Worm (Caenorhabditis elegans): ENCODE measurements around the gene mdf-2.

DNA sequence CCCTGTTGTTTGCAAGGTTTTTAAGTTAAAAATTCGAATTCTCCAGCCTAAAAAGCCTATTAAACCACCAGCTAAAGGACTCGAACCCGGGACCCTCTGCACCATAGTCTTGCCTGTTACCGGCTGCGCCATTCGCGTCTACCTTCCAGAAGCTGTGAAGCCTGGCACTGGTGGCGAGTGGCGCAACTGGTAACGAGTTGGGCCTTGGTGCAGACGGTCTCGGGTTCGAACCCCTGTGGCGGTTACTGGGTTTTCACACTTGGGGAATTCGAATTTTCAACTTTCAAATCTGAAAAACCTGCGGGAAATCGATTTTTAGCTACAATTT, 38.1 kb downstream of the mdf-2 start:
- TF ChIP-seq nhr-237 (tag; optimal IDR thresholded peaks at IDR 0.05), result no peak
- no peak for TF ChIP-seq pha-4 (tag; optimal IDR thresholded peaks at IDR 0.05)
- TF ChIP-seq lin-39 (tag; optimal IDR thresholded peaks at IDR 0.05), result no peak
- no peak for TF ChIP-seq nfya-1 (tag; optimal IDR thresholded peaks at IDR 0.05; ENCODE audit: insufficient read depth)
- TF ChIP-seq nhr-11 (tag; optimal IDR thresholded peaks at IDR 0.05), result no peak
- TF ChIP-seq egl-27 (tag; optimal IDR thresholded peaks at IDR 0.05), result no peak
